Worm (Caenorhabditis elegans): ENCODE data around the gene smvt-1.

The smvt-1 gene

DNA sequence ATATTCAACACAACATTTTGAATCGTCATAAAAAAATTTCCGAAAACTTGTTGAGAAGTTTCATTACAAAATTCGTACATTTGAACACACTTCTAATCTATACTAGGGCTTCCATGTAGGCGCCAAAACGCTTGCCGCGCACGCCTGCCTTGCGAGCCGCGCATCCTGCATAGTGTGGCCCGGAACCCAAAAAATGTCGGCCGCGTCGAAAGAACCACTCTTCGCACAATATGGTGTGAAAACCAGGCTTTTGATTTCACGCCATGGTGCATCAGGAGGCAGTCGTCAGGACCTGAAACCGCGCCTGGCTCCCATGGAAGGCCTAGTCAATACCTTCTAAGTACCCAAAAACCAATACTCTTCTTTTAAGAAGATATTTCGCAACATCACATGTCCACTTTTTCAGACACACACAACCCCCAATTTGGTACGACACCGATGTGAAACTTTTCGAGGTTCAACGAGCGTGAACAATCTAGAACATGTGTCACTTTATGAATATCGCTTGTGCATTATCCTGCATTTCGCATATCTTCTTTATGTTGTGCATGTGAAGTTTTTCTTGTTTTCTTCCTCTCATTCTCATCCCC lies 55.1 kb downstream of the smvt-1 start:
- TF ChIP-seq zfh-2 (GFP tag; conservative IDR thresholded peaks at IDR 0.05) = peak; percentile 64
- no peak for TF ChIP-seq mel-28 (tag; optimal IDR thresholded peaks at IDR 0.05; ENCODE audit: borderline replicate concordance)
- TF ChIP-seq gei-17 (GFP tag; optimal IDR thresholded peaks at IDR 0.05) = no peak
- TF ChIP-seq ama-1 (optimal IDR thresholded peaks at IDR 0.05) = no peak
- TF ChIP-seq ama-1 (GFP tag; optimal IDR thresholded peaks at IDR 0.05) = no peak
- TF ChIP-seq hsf-1 (GFP tag; IDR thresholded peaks at IDR 0.05) = no peak
- TF ChIP-seq F57C9.4 (tag; optimal IDR thresholded peaks at IDR 0.05) = no peak
- TF ChIP-seq C06A6.2 (GFP tag; conservative IDR thresholded peaks at IDR 0.05) = no peak
- no peak for TF ChIP-seq let-607 (tag; optimal IDR thresholded peaks at IDR 0.05)
- no peak for TF ChIP-seq tbx-9 (tag; optimal IDR thresholded peaks at IDR 0.05; ENCODE audit: borderline replicate concordance)
- TF ChIP-seq sptf-2 (GFP tag; optimal IDR thresholded peaks at IDR 0.05) = no peak
- TF ChIP-seq snpc-4 (GFP tag; optimal IDR thresholded peaks at IDR 0.05) = no peak
- TF ChIP-seq snpc-4 (tag; optimal IDR thresholded peaks at IDR 0.05) = peak in 2 of 4 experiments; percentile 58 to 72
- no peak for TF ChIP-seq nhr-120 (GFP tag; IDR thresholded peaks at IDR 0.05)
- 0 out of 2 replicates have a peak, but pooled peaks have one; percentile 32 for TF ChIP-seq cebp-1 (GFP tag; IDR thresholded peaks at IDR 0.05)
- peak; percentile 86 for TF ChIP-seq cebp-1 (tag; optimal IDR thresholded peaks at IDR 0.05)
- no peak for TF ChIP-seq lin-35 (GFP tag; optimal IDR thresholded peaks at IDR 0.05)
- peak; percentile 10 for TF ChIP-seq snpc-1.1 (tag; optimal IDR thresholded peaks at IDR 0.05; ENCODE audit: insufficient read depth)
- no peak for TF ChIP-seq D2030.7 (GFP tag; IDR thresholded peaks at IDR 0.05)
- TF ChIP-seq F39B2.1 (GFP tag; IDR thresholded peaks at IDR 0.05) = no peak
- no peak for TF ChIP-seq somi-1 (GFP tag; optimal IDR thresholded peaks at IDR 0.05)
- no peak for TF ChIP-seq akir-1 (GFP tag; optimal IDR thresholded peaks at IDR 0.05)
- no peak for TF ChIP-seq mxl-1 (tag; optimal IDR thresholded peaks at IDR 0.05)
- TF ChIP-seq ztf-3 (GFP tag; optimal IDR thresholded peaks at IDR 0.05) = no peak
- TF ChIP-seq pbrm-1 (GFP tag; IDR thresholded peaks at IDR 0.05) = no peak
- no peak for TF ChIP-seq nhr-27 (tag; optimal IDR thresholded peaks at IDR 0.05)
- TF ChIP-seq xnd-1 (tag; optimal IDR thresholded peaks at IDR 0.05) = no peak
- TF ChIP-seq hrde-1 (tag; optimal IDR thresholded peaks at IDR 0.05; ENCODE audit: borderline replicate concordance) = no peak
- no peak for TF ChIP-seq him-1 (tag; optimal IDR thresholded peaks at IDR 0.05)
- no peak for TF ChIP-seq lin-54 (GFP tag; optimal IDR thresholded peaks at IDR 0.05)
- TF ChIP-seq ceh-91 (GFP tag; IDR thresholded peaks at IDR 0.05) = no peak
- 0 out of 2 replicates have a peak, but pooled peaks have one; percentile 67 for TF ChIP-seq cebp-2 (GFP tag; IDR thresholded peaks at IDR 0.05)
- TF ChIP-seq B0336.3 (GFP tag; IDR thresholded peaks at IDR 0.05) = no peak
- no peak for TF ChIP-seq hmg-1.2 (GFP tag; IDR thresholded peaks at IDR 0.05)

Measured in whole organism, young adult.